Fruit fly (Drosophila melanogaster): ENCODE results near the gene CG15545.
A peak's percentile ranks its signal among the peaks of the same experiment; 100 is the strongest.

CG15545 gene

DNA sequence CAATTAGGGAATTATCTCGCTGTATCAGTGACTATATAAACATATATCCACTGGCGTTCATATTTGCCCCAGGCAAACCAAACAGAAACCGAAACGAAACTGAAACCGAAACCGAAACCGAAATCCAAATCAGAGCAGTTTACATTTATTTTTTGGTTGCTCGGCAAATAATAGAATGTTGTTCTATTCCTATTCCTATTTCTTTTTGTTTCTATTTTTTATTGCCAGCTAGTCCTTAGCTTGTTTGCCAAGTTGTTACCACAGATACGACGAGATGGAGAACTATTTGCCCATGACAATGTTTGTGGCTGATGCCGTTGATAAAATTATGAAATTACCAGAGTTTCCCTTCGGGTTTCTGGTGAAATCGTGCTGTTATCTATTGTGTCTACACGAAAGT lies 46.7 kb upstream of the CG15545 start (continued):
- TF ChIP-seq Xrp1 (GFP tag; IDR thresholded peaks at IDR 0.05) (peak; percentile 46), CG32767 (GFP tag; IDR thresholded peaks at IDR 0.05) (no peak), MTF-1 (GFP tag; optimal IDR thresholded peaks at IDR 0.05; ENCODE audit: borderline replicate concordance) (no peak), bigmax (GFP tag; optimal IDR thresholded peaks at IDR 0.05) (no peak), lov (optimal IDR thresholded peaks at IDR 0.05) (no peak), lov (GFP tag; IDR thresholded peaks at IDR 0.05) (no peak), sqz (GFP tag; optimal IDR thresholded peaks at IDR 0.05) (peak; percentile 31), peb (GFP tag; IDR thresholded peaks at IDR 0.05) (no peak), CG15011 (GFP tag; optimal IDR thresholded peaks at IDR 0.05) (peak; percentile 3), tup (GFP tag; optimal IDR thresholded peaks at IDR 0.05) (no peak), CG16813 (GFP tag; IDR thresholded peaks at IDR 0.05; ENCODE audit: partially characterized antibody) (no peak), Atf3 (GFP tag; optimal IDR thresholded peaks at IDR 0.05) (no peak), CG14441 (GFP tag; IDR thresholded peaks at IDR 0.05) (no peak), CG17361 (GFP tag; IDR thresholded peaks at IDR 0.05) (0 out of 3 replicates have a peak, but pooled peaks have one; percentile 9), pros (GFP tag; optimal IDR thresholded peaks at IDR 0.05) (no peak), CG9797 (GFP tag; optimal IDR thresholded peaks at IDR 0.05) (no peak), Hr78 (GFP tag; optimal IDR thresholded peaks at IDR 0.05) (no peak), hkb (optimal IDR thresholded peaks at IDR 0.05) (no peak), hkb (GFP tag; IDR thresholded peaks at IDR 0.05) (0 out of 2 replicates have a peak, but pooled peaks have one; percentile 14), CG8924 (tag; optimal IDR thresholded peaks at IDR 0.05) (peak; percentile 58), sim (GFP tag; IDR thresholded peaks at IDR 0.05) (no peak)

DNA sequence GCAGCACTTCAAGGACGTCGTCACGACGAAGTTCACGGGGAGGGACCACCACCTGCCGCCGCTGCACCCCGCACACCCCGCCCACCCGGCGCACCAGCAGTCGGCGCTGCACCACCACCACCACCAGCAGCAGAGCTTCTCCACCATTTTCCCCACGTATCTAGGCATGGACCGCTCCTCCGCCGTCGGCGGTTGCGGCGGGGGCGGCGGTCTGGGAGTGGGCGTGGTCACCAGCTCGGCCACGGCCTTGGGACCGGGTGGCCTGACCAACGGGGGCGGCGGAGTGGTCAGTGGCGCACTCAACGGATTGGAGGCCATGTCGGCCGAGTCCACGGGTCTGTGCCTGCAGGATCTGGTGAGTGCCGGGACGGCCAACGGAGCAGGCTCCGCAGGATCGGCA lies 43.9 kb upstream of the CG15545 start:
- TF ChIP-seq CG3726 (GFP tag; IDR thresholded peaks at IDR 0.05) = 0 out of 3 replicates have a peak, but pooled peaks have one; percentile 22
- TF ChIP-seq CG15514 (GFP tag; optimal IDR thresholded peaks at IDR 0.05) = no peak
- TF ChIP-seq CG14710 (tag; optimal IDR thresholded peaks at IDR 0.05) = no peak
- peak; percentile 55 for TF ChIP-seq Hr39 (optimal IDR thresholded peaks at IDR 0.05)
- 0 out of 2 replicates have a peak, but pooled peaks have one; percentile 4 for TF ChIP-seq CG3847 (GFP tag; IDR thresholded peaks at IDR 0.05)
- TF ChIP-seq CG7372 (GFP tag; IDR thresholded peaks at IDR 0.05) = no peak
- no peak for TF ChIP-seq wdn (GFP tag; IDR thresholded peaks at IDR 0.05)
- TF ChIP-seq MTF-1 (GFP tag; optimal IDR thresholded peaks at IDR 0.05; ENCODE audit: borderline replicate concordance) = no peak
- no peak for TF ChIP-seq CG3838 (GFP tag; optimal IDR thresholded peaks at IDR 0.05)
- 0 out of 2 replicates have a peak, but pooled peaks have one; percentile 10 for TF ChIP-seq CG4404 (GFP tag; IDR thresholded peaks at IDR 0.05)
- TF ChIP-seq Oli (tag; optimal IDR thresholded peaks at IDR 0.05) = no peak
- TF ChIP-seq Doc3 (GFP tag; IDR thresholded peaks at IDR 0.05; ENCODE audit: partially characterized antibody) = no peak

DNA sequence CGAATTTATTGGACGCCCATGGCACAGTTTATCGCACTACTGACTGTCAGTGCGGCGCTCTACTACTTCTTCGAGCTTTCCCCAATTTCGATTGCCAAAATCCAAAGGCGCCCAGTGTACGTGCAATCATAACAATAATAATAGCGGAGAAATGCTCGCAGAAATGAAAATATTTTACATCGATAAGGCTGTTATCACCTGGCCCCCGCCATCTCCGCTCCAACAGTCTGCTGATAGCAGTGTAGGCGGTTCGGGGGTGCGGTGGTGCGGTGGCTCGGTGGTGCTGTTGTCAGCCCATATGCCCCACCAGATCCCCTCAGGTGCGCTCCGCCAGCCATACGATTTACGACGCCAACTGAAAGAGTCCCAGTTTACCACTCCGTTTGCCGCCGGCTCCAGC lies 43.1 kb upstream of the CG15545 start:
- no peak for TF ChIP-seq CG11456 (GFP tag; IDR thresholded peaks at IDR 0.05)
- no peak for TF ChIP-seq dm (GFP tag; optimal IDR thresholded peaks at IDR 0.05)
- TF ChIP-seq CG12744 (GFP tag; optimal IDR thresholded peaks at IDR 0.05) = no peak
- no peak for TF ChIP-seq az2 (GFP tag; optimal IDR thresholded peaks at IDR 0.05)
- TF ChIP-seq ewg (GFP tag; optimal IDR thresholded peaks at IDR 0.05) = no peak
- TF ChIP-seq PHDP (tag; optimal IDR thresholded peaks at IDR 0.05) = peak; percentile 12
- no peak for TF ChIP-seq ase (GFP tag; IDR thresholded peaks at IDR 0.05)
- TF ChIP-seq CG10565 (GFP tag; optimal IDR thresholded peaks at IDR 0.05) = no peak
- TF ChIP-seq sens (GFP tag) = peak; percentile 65
- no peak for TF ChIP-seq CG4707 (GFP tag; optimal IDR thresholded peaks at IDR 0.05)
- no peak for TF ChIP-seq fu2 (GFP tag; optimal IDR thresholded peaks at IDR 0.05)
- TF ChIP-seq ash1 (GFP tag; optimal IDR thresholded peaks at IDR 0.05) = no peak
- 0 out of 2 replicates have a peak, but pooled peaks have one; percentile 20 for TF ChIP-seq rib (GFP tag; IDR thresholded peaks at IDR 0.05)
- TF ChIP-seq Oli (tag; optimal IDR thresholded peaks at IDR 0.05) = no peak
- no peak for TF ChIP-seq NC2α (GFP tag; optimal IDR thresholded peaks at IDR 0.05)
- TF ChIP-seq CG7271 (tag; optimal IDR thresholded peaks at IDR 0.05) = no peak
- TF ChIP-seq CG6765 (GFP tag; optimal IDR thresholded peaks at IDR 0.05) = no peak
- TF ChIP-seq ab (GFP tag; optimal IDR thresholded peaks at IDR 0.05) = no peak
- TF ChIP-seq CG2875 (GFP tag; optimal IDR thresholded peaks at IDR 0.05) = peak; percentile 14
- TF ChIP-seq sd (tag; optimal IDR thresholded peaks at IDR 0.05) = peak; percentile 23
